Worm (Caenorhabditis elegans) whole organism, late embryonic: ENCODE measurements around the gene nhr-218.

Experiments
- C38D4.7 ChIP-seq: fragments of 200-800 bp; sonication (Bioruptor generic); optimal IDR thresholded peaks from 2 replicates; lab custom pipeline; 2018; ENCODE audit warnings: mild to moderate bottlenecking, missing genetic modification characterization, moderate library complexity, missing compliant biosample characterization
- ceh-30 ChIP-seq: fragments of 150-350 bp; optimal IDR thresholded peaks from 2 replicates; lab custom pipeline; 2014; ENCODE audit warnings: missing biosample characterization, missing genetic modification characterization
- ets-4 ChIP-seq: sonication (generic microtip); optimal IDR thresholded peaks from 2 replicates; lab custom pipeline; 2016; ENCODE audit warnings: missing genetic modification characterization, missing compliant biosample characterization
- madf-2 ChIP-seq: sonication (generic microtip); optimal IDR thresholded peaks from 2 replicates; lab custom pipeline; 2017; ENCODE audit warnings: missing genetic modification characterization, missing compliant biosample characterization
- nhr-11 ChIP-seq: fragments of 150-350 bp; optimal IDR thresholded peaks from 2 replicates; lab custom pipeline; 2014; ENCODE audit warnings: missing biosample characterization, missing genetic modification characterization
- pag-3 ChIP-seq: sonication (generic microtip); optimal IDR thresholded peaks from 2 replicates; lab custom pipeline; 2016; ENCODE audit warnings: missing compliant biosample characterization, missing genetic modification characterization, borderline replicate concordance
- sox-2 ChIP-seq: fragments of 200-800 bp; sonication (Bioruptor generic); IDR thresholded peaks from 2 replicates; pipeline ENCODE4 v1.3.6; 2022; ENCODE audit warnings: missing genetic modification reagents, missing genetic modification characterization, missing compliant biosample characterization
- syd-9 ChIP-seq: sonication (generic microtip); optimal IDR thresholded peaks from 2 replicates; lab custom pipeline; 2016; ENCODE audit warnings: mild to moderate bottlenecking, missing genetic modification characterization, moderate library complexity, missing compliant biosample characterization
- tbx-2 ChIP-seq: sonication (generic microtip); optimal IDR thresholded peaks from 2 replicates; lab custom pipeline; 2016; ENCODE audit warnings: missing genetic modification characterization, missing compliant biosample characterization
- unc-86 ChIP-seq: sonication (generic microtip); optimal IDR thresholded peaks from 2 replicates; lab custom pipeline; 2016; ENCODE audit warnings: missing genetic modification characterization, missing compliant biosample characterization

DNA sequence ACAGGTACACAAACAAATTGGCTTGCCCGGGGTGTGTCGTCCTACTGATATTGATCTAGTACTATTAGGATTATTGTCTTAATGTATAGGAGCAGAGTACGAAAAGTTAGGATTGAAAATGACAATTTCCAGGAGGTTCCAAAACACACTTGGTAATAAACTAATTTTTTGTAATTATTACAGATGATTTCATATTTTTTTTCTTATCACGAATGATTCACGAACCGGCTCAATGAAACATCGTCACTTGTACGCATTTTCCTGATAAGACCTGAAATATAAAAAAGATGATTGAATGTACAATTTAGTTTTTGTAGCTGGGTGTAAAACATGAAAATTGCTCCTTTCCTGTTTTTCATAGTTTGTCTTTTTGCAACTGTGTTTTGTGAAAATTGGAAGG is 44.2 kb downstream of the nhr-218 start, which contains the start of the genes C31A11.13 and oac-6:
- TF ChIP-seq sox-2 (GFP tag; lab: Robert Waterston, UW): no peak
- TF ChIP-seq tbx-2: no peak
- no peak for TF ChIP-seq unc-86 (tag; lab: Kevin White, UChicago)
- TF ChIP-seq syd-9 (tag; lab: Kevin White, UChicago): no peak
- no peak for TF ChIP-seq ceh-30 (tag; lab: Kevin White, UChicago)
- TF ChIP-seq C38D4.7 (GFP tag; lab: Kevin White, UChicago): no peak
- no peak for TF ChIP-seq madf-2 (tag; lab: Kevin White, UChicago)
- TF ChIP-seq nhr-11 (tag; lab: Kevin White, UChicago): no peak
- no peak for TF ChIP-seq ets-4
- TF ChIP-seq pag-3 (tag; lab: Kevin White, UChicago): no peak
